Worm (Caenorhabditis elegans) whole organism, late embryonic: ENCODE measurements around the gene R11.4.

Experiments used
- C38D4.7 ChIP-seq: fragments of 200-800 bp; sonication (Bioruptor generic); optimal IDR thresholded peaks from 2 replicates; lab custom pipeline; 2018; ENCODE audit warnings: mild to moderate bottlenecking, missing genetic modification characterization, moderate library complexity, missing compliant biosample characterization
- ets-4 ChIP-seq: sonication (generic microtip); optimal IDR thresholded peaks from 2 replicates; lab custom pipeline; 2016; ENCODE audit warnings: missing genetic modification characterization, missing compliant biosample characterization
- hlh-30 ChIP-seq: sonication (generic microtip); optimal IDR thresholded peaks from 2 replicates; lab custom pipeline; 2017; ENCODE audit warnings: antibody characterized with exemption, missing genetic modification characterization, missing compliant biosample characterization; ENCODE audit not compliant: insufficient read depth
- lim-6 ChIP-seq: sonication (generic microtip); optimal IDR thresholded peaks from 2 replicates; lab custom pipeline; 2016; ENCODE audit warnings: missing genetic modification characterization, missing compliant biosample characterization
- nhr-11 ChIP-seq: fragments of 150-350 bp; optimal IDR thresholded peaks from 2 replicates; lab custom pipeline; 2014; ENCODE audit warnings: missing biosample characterization, missing genetic modification characterization
- pag-3 ChIP-seq: sonication (generic microtip); optimal IDR thresholded peaks from 2 replicates; lab custom pipeline; 2016; ENCODE audit warnings: missing compliant biosample characterization, missing genetic modification characterization, borderline replicate concordance
- pha-4 ChIP-seq: fragments of 150-350 bp; optimal IDR thresholded peaks from 2 replicates; lab custom pipeline; 2018; ENCODE audit warnings: missing biosample characterization, missing genetic modification reagents, missing genetic modification characterization
- unc-55 ChIP-seq: sonication (generic microtip); optimal IDR thresholded peaks from 2 replicates; lab custom pipeline; 2017; ENCODE audit warnings: missing biosample characterization, missing genetic modification reagents, missing genetic modification characterization

- TF ChIP-seq lim-6 (tag; lab: Kevin White, UChicago), result no peak
- no peak for TF ChIP-seq pha-4 (tag; lab: Kevin White, UChicago)
- no peak for TF ChIP-seq ets-4 (tag; lab: Kevin White, UChicago)
- TF ChIP-seq unc-55 (GFP tag; lab: Kevin White, UChicago), result no peak
- TF ChIP-seq C38D4.7 (GFP tag; lab: Kevin White, UChicago), result no peak
- no peak for TF ChIP-seq hlh-30 (tag; lab: Kevin White, UChicago)
- no peak for TF ChIP-seq nhr-11
- TF ChIP-seq pag-3 (tag; lab: Kevin White, UChicago), result no peak
Measured at ce11 chrX:16202229-16202628, 8.2 kb downstream of the R11.4 start.
